Worm (Caenorhabditis elegans): Measurements from ENCODE around the gene srz-60.

DNA sequence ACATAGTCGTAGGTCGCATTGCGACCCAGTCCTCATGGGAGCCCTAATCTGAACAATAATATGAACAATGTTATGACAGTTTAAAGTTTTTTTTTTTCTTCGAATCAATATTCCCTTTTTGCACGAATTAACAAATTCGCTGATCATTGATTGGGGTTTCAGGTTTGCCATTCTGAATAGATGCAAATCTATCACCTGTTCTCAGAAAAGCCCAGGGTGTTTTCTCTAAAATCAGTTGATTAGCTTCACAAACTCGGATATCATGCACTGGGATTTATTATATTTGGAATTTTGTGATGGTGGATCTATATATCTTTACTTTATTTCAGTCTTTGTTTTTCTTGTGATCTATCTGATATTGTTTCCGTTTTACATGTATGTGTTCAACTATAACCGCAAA is 24.6 kb downstream of the srz-60 start, which contains the start of gene srz-23:
- no peak for TF ChIP-seq lin-15B (tag; optimal IDR thresholded peaks at IDR 0.05)
- TF ChIP-seq lir-3 (tag; optimal IDR thresholded peaks at IDR 0.05): no peak
- no peak for TF ChIP-seq unc-62 (GFP tag; optimal IDR thresholded peaks at IDR 0.05 in 1 of 2)
- no peak for TF ChIP-seq unc-62 (tag; optimal IDR thresholded peaks at IDR 0.05)
- TF ChIP-seq nhr-77 (tag; optimal IDR thresholded peaks at IDR 0.05): no peak
- TF ChIP-seq tra-1 (GFP tag; IDR thresholded peaks at IDR 0.05): no peak
- TF ChIP-seq pqm-1 (tag; optimal IDR thresholded peaks at IDR 0.05): no peak
- TF ChIP-seq zag-1 (tag; optimal IDR thresholded peaks at IDR 0.05): no peak
- no peak for TF ChIP-seq jun-1 (tag; optimal IDR thresholded peaks at IDR 0.05)
- no peak for TF ChIP-seq snpc-1.2 (GFP tag; IDR thresholded peaks at IDR 0.05)
